Worm (Caenorhabditis elegans) whole organism, L4 larva: ENCODE measurements around the gene Y41G9A.17.

Source experiments
- T20F7.1 ChIP-seq: fragments of 200-800 bp; sonication (Bioruptor generic); optimal IDR thresholded peaks from 2 replicates; lab custom pipeline; 2018; ENCODE audit warnings: mild to moderate bottlenecking, missing genetic modification characterization, missing compliant biosample characterization
- ces-1 ChIP-seq: fragments of 150-350 bp; sonication (generic microtip); optimal IDR thresholded peaks from 4 replicates; lab custom pipeline; 2014; ENCODE audit warnings: missing biosample characterization, missing genetic modification reagents, missing genetic modification characterization
- cey-2 ChIP-seq: sonication (generic microtip); optimal IDR thresholded peaks from 3 replicates; lab custom pipeline; 2017; ENCODE audit warnings: missing genetic modification characterization, mild to moderate bottlenecking, missing compliant biosample characterization, antibody characterized with exemption, borderline replicate concordance; ENCODE audit not compliant: insufficient read depth
- dve-1 ChIP-seq: sonication (generic microtip); optimal IDR thresholded peaks from 2 replicates; lab custom pipeline; 2017; ENCODE audit warnings: antibody characterized with exemption, mild to moderate bottlenecking, missing genetic modification characterization, missing compliant biosample characterization; ENCODE audit not compliant: insufficient read depth
- mdl-1 ChIP-seq, 2 experiments: fragments of 150-350 bp in 1 of 2; sonication (generic microtip) in 1 of 2; optimal IDR thresholded peaks; 2 replicates each; lab custom pipeline; 2014 to 2017; ENCODE audit warnings: missing biosample characterization in 2 of 2, missing genetic modification characterization in 2 of 2
- mep-1 ChIP-seq: fragments of 150-350 bp; sonication (generic microtip); optimal IDR thresholded peaks from 3 replicates; lab custom pipeline; 2014; ENCODE audit warnings: missing biosample characterization, missing genetic modification characterization
- mes-2 ChIP-seq: sonication (generic microtip); optimal IDR thresholded peaks from 2 replicates; lab custom pipeline; 2016; ENCODE audit warnings: missing genotype, mild to moderate bottlenecking, missing genetic modification characterization, missing compliant biosample characterization; ENCODE audit not compliant: poor library complexity, severe bottlenecking
- mxl-3 ChIP-seq: fragments of 200-800 bp; sonication (Bioruptor generic); optimal IDR thresholded peaks from 2 replicates; lab custom pipeline; 2018; ENCODE audit warnings: mild to moderate bottlenecking, missing genetic modification characterization, missing compliant biosample characterization
- nhr-237 ChIP-seq: sonication (generic microtip); optimal IDR thresholded peaks from 2 replicates; lab custom pipeline; 2017; ENCODE audit warnings: missing biosample characterization, missing genetic modification characterization
- skn-1 ChIP-seq: fragments of 150-350 bp; optimal IDR thresholded peaks from 2 replicates; lab custom pipeline; 2014; ENCODE audit warnings: missing biosample characterization, missing genetic modification characterization

DNA sequence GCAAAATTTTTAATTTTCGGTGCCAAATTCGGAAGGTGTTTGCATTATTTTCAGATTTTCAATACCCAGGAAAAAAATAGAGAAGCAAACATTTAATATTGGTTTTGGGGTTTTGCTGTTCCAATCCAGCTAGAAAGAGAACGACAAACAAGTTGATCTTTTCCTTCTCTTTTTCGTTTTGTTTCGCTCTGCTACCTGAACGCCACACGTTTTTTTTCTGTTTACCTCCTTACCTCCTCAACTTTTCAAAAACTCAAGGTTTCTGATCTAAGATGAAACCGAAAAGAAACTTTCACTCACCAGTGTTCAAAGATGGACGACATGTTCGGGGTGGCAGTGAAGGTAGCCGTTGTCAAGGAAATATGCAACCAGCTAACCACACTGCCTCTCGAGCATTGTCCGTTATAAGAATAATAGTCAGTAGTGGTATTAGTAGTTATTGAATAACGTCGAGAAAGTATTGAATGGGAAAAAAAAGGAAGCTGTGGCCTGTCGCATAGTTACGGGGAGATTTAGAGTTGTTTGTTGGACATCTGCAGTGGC lies 30.0 kb downstream of the Y41G9A.17 start:
- TF ChIP-seq mdl-1 (tag; optimal IDR thresholded peaks at IDR 0.05; lab: Kevin White, UChicago) (no peak), nhr-237 (tag; lab: Kevin White, UChicago) (no peak), skn-1 (no peak), cey-2 (tag; lab: Kevin White, UChicago) (no peak), mxl-3 (no peak), mep-1 (tag; lab: Kevin White, UChicago) (no peak), ces-1 (no peak), mes-2 (tag; lab: Kevin White, UChicago) (no peak), dve-1 (no peak), T20F7.1 (GFP tag; lab: Kevin White, UChicago) (no peak)
